Worm (Caenorhabditis elegans): ENCODE results near the gene F11A5.17.

DNA sequence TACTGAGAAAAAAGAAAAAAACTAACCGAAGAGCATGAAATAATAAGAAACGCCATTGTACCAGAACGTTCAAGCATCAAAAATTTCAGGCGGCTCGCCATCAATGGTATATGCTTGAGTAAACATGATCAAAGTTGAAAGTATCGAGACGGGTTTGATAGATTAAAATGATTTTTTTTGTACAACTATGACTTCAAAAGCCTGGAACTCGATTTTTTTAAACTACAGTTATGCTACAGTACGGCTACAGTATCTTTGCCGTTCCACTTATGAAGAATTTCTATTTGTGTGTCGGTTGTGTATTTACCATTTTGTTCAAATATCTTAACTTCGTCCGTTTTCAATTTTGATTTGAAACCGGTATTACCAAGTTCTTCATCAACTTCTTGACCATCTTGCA lies 46.7 kb upstream of the F11A5.17 start, which contains the start of gene str-97:
- TF ChIP-seq flt-1 (GFP tag; IDR thresholded peaks at IDR 0.05), result no peak
- TF ChIP-seq ama-1 (optimal IDR thresholded peaks at IDR 0.05), result no peak
- TF ChIP-seq B0310.2 (tag; optimal IDR thresholded peaks at IDR 0.05), result no peak
- TF ChIP-seq aly-1 (tag; optimal IDR thresholded peaks at IDR 0.05), result no peak
- no peak for TF ChIP-seq ets-7 (tag; optimal IDR thresholded peaks at IDR 0.05)
- TF ChIP-seq ceh-13 (GFP tag; optimal IDR thresholded peaks at IDR 0.05), result no peak
- TF ChIP-seq F13C5.2 (tag; optimal IDR thresholded peaks at IDR 0.05), result no peak
- TF ChIP-seq tbx-37 (GFP tag; conservative IDR thresholded peaks at IDR 0.05), result no peak
- no peak for TF ChIP-seq hmbx-1 (tag; optimal IDR thresholded peaks at IDR 0.05)
- no peak for TF ChIP-seq hmg-4 (GFP tag; optimal IDR thresholded peaks at IDR 0.05)
- TF ChIP-seq tbx-11 (GFP tag; IDR thresholded peaks at IDR 0.05), result no peak

Measured in whole organism, early embryonic.